Fruit fly (Drosophila melanogaster): ENCODE measurements around the gene CG11899.

CG11899 gene

dm6 chr3R:29153197-29153644 is 47.0 kb upstream of the CG11899 start, which contains the start of the genes Slbp and Rpn2 (continued):
- TF ChIP-seq Hmr (GFP tag; optimal IDR thresholded peaks at IDR 0.05) = peak; percentile 48
- peak; percentile 1 for TF ChIP-seq HHEX (GFP tag; optimal IDR thresholded peaks at IDR 0.05)
- peak; percentile 87 for TF ChIP-seq inv (GFP tag; IDR thresholded peaks at IDR 0.05; ENCODE audit: partially characterized antibody)
- peak; percentile 56; the same call in 1 of the 2 replicates for TF ChIP-seq E2f1 (GFP tag; IDR thresholded peaks at IDR 0.05)
- no peak for TF ChIP-seq tap (tag; optimal IDR thresholded peaks at IDR 0.05)
- TF ChIP-seq Dip3 (GFP tag; optimal IDR thresholded peaks at IDR 0.05) = peak; percentile 45
- no peak for TF ChIP-seq ash1 (GFP tag; optimal IDR thresholded peaks at IDR 0.05)
- TF ChIP-seq ham (GFP tag; IDR thresholded peaks at IDR 0.05) = no peak
- TF ChIP-seq br (optimal IDR thresholded peaks at IDR 0.05) = no peak
- TF ChIP-seq zfh2 (GFP tag; optimal IDR thresholded peaks at IDR 0.05) = peak; percentile 66
- no peak for TF ChIP-seq rib (GFP tag; IDR thresholded peaks at IDR 0.05)
- peak; percentile 94 for TF ChIP-seq amos (GFP tag; IDR thresholded peaks at IDR 0.05; ENCODE audit: partially characterized antibody)
- TF ChIP-seq CG18262 (tag; optimal IDR thresholded peaks at IDR 0.05) = peak; percentile 31
- TF ChIP-seq CG11085 (GFP tag; IDR thresholded peaks at IDR 0.05) = peak; percentile 18; the same call in 1 of the 2 replicates
- TF ChIP-seq CG9876 (GFP tag; optimal IDR thresholded peaks at IDR 0.05) = peak; percentile 7
- no peak for TF ChIP-seq pan (optimal IDR thresholded peaks at IDR 0.05)
- TF ChIP-seq pan (GFP tag; optimal IDR thresholded peaks at IDR 0.05 in 1 of 2, IDR thresholded peaks at IDR 0.05 in 1 of 2) = no peak
- no peak for TF ChIP-seq CG2199 (GFP tag; IDR thresholded peaks at IDR 0.05)
- TF ChIP-seq Aef1 (GFP tag; IDR thresholded peaks at IDR 0.05) = no peak
- TF ChIP-seq h (optimal IDR thresholded peaks at IDR 0.05) = no peak
- TF ChIP-seq CoRest (tag; optimal IDR thresholded peaks at IDR 0.05) = peak; percentile 50
- TF ChIP-seq CG15601 (tag; optimal IDR thresholded peaks at IDR 0.05) = peak; percentile 10
- no peak for TF ChIP-seq Dek (tag; optimal IDR thresholded peaks at IDR 0.05)
- peak; percentile 60 for TF ChIP-seq Side (GFP tag; optimal IDR thresholded peaks at IDR 0.05)
- peak; percentile 53 for TF ChIP-seq eyg (GFP tag; optimal IDR thresholded peaks at IDR 0.05)
- TF ChIP-seq CHES-1-like (GFP tag; optimal IDR thresholded peaks at IDR 0.05) = peak; percentile 80
- no peak for TF ChIP-seq sr (GFP tag; IDR thresholded peaks at IDR 0.05)
- TF ChIP-seq CG12299 (tag; optimal IDR thresholded peaks at IDR 0.05) = peak; percentile 43
- TF ChIP-seq dimm (GFP tag; IDR thresholded peaks at IDR 0.05) = no peak
- TF ChIP-seq NC2α (GFP tag; optimal IDR thresholded peaks at IDR 0.05) = no peak
- peak; percentile 45 for TF ChIP-seq NC2β (GFP tag; optimal IDR thresholded peaks at IDR 0.05)
- no peak for TF ChIP-seq Hmx (GFP tag; optimal IDR thresholded peaks at IDR 0.05)
- peak; percentile 10 for TF ChIP-seq caup (GFP tag; optimal IDR thresholded peaks at IDR 0.05; ENCODE audit: severe bottlenecking)
- TF ChIP-seq CG12219 (GFP tag; optimal IDR thresholded peaks at IDR 0.05) = no peak
- TF ChIP-seq CG11093 (GFP tag; IDR thresholded peaks at IDR 0.05) = no peak
- no peak for TF ChIP-seq fd102C (GFP tag; optimal IDR thresholded peaks at IDR 0.05)
- TF ChIP-seq twi (tag; optimal IDR thresholded peaks at IDR 0.05) = no peak
- TF ChIP-seq gce (GFP tag; IDR thresholded peaks at IDR 0.05) = no peak
- peak; percentile 83 for TF ChIP-seq CG14710 (tag; optimal IDR thresholded peaks at IDR 0.05)
- TF ChIP-seq dm (GFP tag; optimal IDR thresholded peaks at IDR 0.05) = peak; percentile 60
- no peak for TF ChIP-seq run (tag; optimal IDR thresholded peaks at IDR 0.05)
- peak; percentile 87 for TF ChIP-seq vnd (GFP tag; IDR thresholded peaks at IDR 0.05; ENCODE audit: partially characterized antibody)
- peak; percentile 41 for TF ChIP-seq Lhr (GFP tag; optimal IDR thresholded peaks at IDR 0.05)
- peak; percentile 51 for TF ChIP-seq CG11504 (tag; optimal IDR thresholded peaks at IDR 0.05)
- no peak for TF ChIP-seq CG32772 (GFP tag; IDR thresholded peaks at IDR 0.05)
- TF ChIP-seq CG9215 (GFP tag; IDR thresholded peaks at IDR 0.05) = no peak
- peak; percentile 66 for TF ChIP-seq CG8359 (GFP tag; optimal IDR thresholded peaks at IDR 0.05; ENCODE audit: borderline replicate concordance)
- peak; percentile 47; the same call in 2 of the 3 replicates for TF ChIP-seq CG34422 (GFP tag; IDR thresholded peaks at IDR 0.05)
- TF ChIP-seq CG1024 (GFP tag; IDR thresholded peaks at IDR 0.05) = no peak
- no peak for TF ChIP-seq bigmax (GFP tag; optimal IDR thresholded peaks at IDR 0.05)
- no peak for TF ChIP-seq CG6654 (GFP tag; optimal IDR thresholded peaks at IDR 0.05)
- peak; percentile 95 for TF ChIP-seq CG2116 (GFP tag; optimal IDR thresholded peaks at IDR 0.05)

Data from whole organism, embryonic.